Worm (Caenorhabditis elegans) whole organism, mixed stage, embryonic: ENCODE data around the gene lec-1.

ENCODE experiments used
- M03D4.4 ChIP-seq: sonication (generic microtip); optimal IDR thresholded peaks from 2 replicates; lab custom pipeline; 2017; ENCODE audit warnings: mild to moderate bottlenecking, missing genetic modification characterization, missing compliant biosample characterization
- bed-3 ChIP-seq: fragments of 200-800 bp; sonication (Bioruptor generic); optimal IDR thresholded peaks from 3 replicates; lab custom pipeline; 2018; ENCODE audit warnings: mild to moderate bottlenecking, missing genetic modification characterization, moderate library complexity, missing compliant biosample characterization
- blmp-1 ChIP-seq: fragments of 150-350 bp; optimal IDR thresholded peaks from 2 replicates; lab custom pipeline; 2014; ENCODE audit warnings: missing biosample characterization, missing genetic modification characterization
- ceh-39 ChIP-seq: fragments of 150-350 bp; optimal IDR thresholded peaks from 2 replicates; lab custom pipeline; 2014; ENCODE audit warnings: missing biosample characterization, missing genetic modification characterization
- ceh-43 ChIP-seq: fragments of 200-800 bp; sonication (Bioruptor generic); optimal IDR thresholded peaks from 2 replicates; lab custom pipeline; 2018; ENCODE audit warnings: mild to moderate bottlenecking, missing genetic modification characterization, moderate library complexity, missing compliant biosample characterization
- ceh-83 ChIP-seq: fragments of 200-800 bp; sonication (Bioruptor generic); optimal IDR thresholded peaks from 2 replicates; lab custom pipeline; 2018; ENCODE audit warnings: mild to moderate bottlenecking, missing genetic modification characterization, missing compliant biosample characterization
- ces-1 ChIP-seq: fragments of 150-350 bp; optimal IDR thresholded peaks from 2 replicates; lab custom pipeline; 2014; ENCODE audit warnings: missing biosample characterization, missing genetic modification reagents, missing genetic modification characterization
- cnd-1 ChIP-seq: fragments of 200-800 bp; sonication (Bioruptor generic); optimal IDR thresholded peaks from 2 replicates; lab custom pipeline; 2018; ENCODE audit warnings: mild to moderate bottlenecking, missing genetic modification characterization, missing compliant biosample characterization
- drap-1 ChIP-seq: fragments of 200-800 bp; sonication (Bioruptor generic); optimal IDR thresholded peaks from 3 replicates; lab custom pipeline; 2018; ENCODE audit warnings: mild to moderate bottlenecking, missing genetic modification characterization, missing compliant biosample characterization
- elt-1 ChIP-seq: sonication (generic microtip); optimal IDR thresholded peaks from 2 replicates; lab custom pipeline; 2017; ENCODE audit warnings: missing genetic modification characterization, mild to moderate bottlenecking, missing compliant biosample characterization, antibody characterized with exemption, moderate library complexity, borderline replicate concordance; ENCODE audit not compliant: insufficient read depth
- elt-3 ChIP-seq: fragments of 150-350 bp; optimal IDR thresholded peaks from 2 replicates; lab custom pipeline; 2014; ENCODE audit warnings: missing biosample characterization, missing genetic modification characterization
- flh-1 ChIP-seq: fragments of 200-800 bp; sonication (Bioruptor generic); optimal IDR thresholded peaks from 2 replicates; lab custom pipeline; 2018; ENCODE audit warnings: mild to moderate bottlenecking, missing genetic modification characterization, moderate library complexity, missing compliant biosample characterization
- ham-2 ChIP-seq: fragments of 200-800 bp; sonication (Bioruptor generic); optimal IDR thresholded peaks from 2 replicates; lab custom pipeline; 2018; ENCODE audit warnings: mild to moderate bottlenecking, missing genetic modification characterization, missing compliant biosample characterization
- hlh-1 ChIP-seq: fragments of 150-350 bp; optimal IDR thresholded peaks from 2 replicates; lab custom pipeline; 2014; ENCODE audit warnings: missing biosample characterization, missing genetic modification reagents, missing genetic modification characterization
- lin-13 ChIP-seq: fragments of 150-350 bp; optimal IDR thresholded peaks from 2 replicates; lab custom pipeline; 2014; ENCODE audit warnings: missing biosample characterization, missing genetic modification characterization
- lin-32 ChIP-seq: fragments of 200-800 bp; sonication (Bioruptor generic); optimal IDR thresholded peaks from 2 replicates; lab custom pipeline; 2018; ENCODE audit warnings: mild to moderate bottlenecking, missing genetic modification characterization, missing compliant biosample characterization
- lsy-2 ChIP-seq: fragments of 150-350 bp; optimal IDR thresholded peaks from 2 replicates; lab custom pipeline; 2014; ENCODE audit warnings: missing biosample characterization, missing genetic modification characterization
- mab-5 ChIP-seq: fragments of 150-350 bp; optimal IDR thresholded peaks from 2 replicates; lab custom pipeline; 2014; ENCODE audit warnings: missing biosample characterization, missing genetic modification characterization
- mep-1 ChIP-seq: fragments of 150-350 bp; optimal IDR thresholded peaks from 2 replicates; lab custom pipeline; 2017; ENCODE audit warnings: missing biosample characterization, missing genetic modification reagents, missing genetic modification characterization, inconsistent platforms
- mls-2 ChIP-seq: sonication (generic microtip); optimal IDR thresholded peaks from 2 replicates; lab custom pipeline; 2016; ENCODE audit warnings: mild to moderate bottlenecking, missing genetic modification characterization, moderate library complexity, missing compliant biosample characterization
- nhr-12 ChIP-seq: fragments of 150-350 bp; optimal IDR thresholded peaks from 2 replicates; lab custom pipeline; 2014; ENCODE audit warnings: missing biosample characterization, missing genetic modification characterization
- nhr-2 ChIP-seq: fragments of 150-350 bp; optimal IDR thresholded peaks from 2 replicates; lab custom pipeline; 2014; ENCODE audit warnings: missing biosample characterization, missing genetic modification characterization
- nhr-237 ChIP-seq: fragments of 150-350 bp; optimal IDR thresholded peaks from 2 replicates; lab custom pipeline; 2014; ENCODE audit warnings: missing biosample characterization, missing genetic modification characterization
- nhr-28 ChIP-seq: fragments of 150-350 bp; optimal IDR thresholded peaks from 2 replicates; lab custom pipeline; 2014; ENCODE audit warnings: missing biosample characterization, missing genetic modification characterization
- nhr-76 ChIP-seq: sonication (generic microtip); optimal IDR thresholded peaks from 2 replicates; lab custom pipeline; 2017; ENCODE audit warnings: missing biosample characterization, missing genetic modification characterization
- pha-4 ChIP-seq: fragments of 150-350 bp; optimal IDR thresholded peaks from 2 replicates; lab custom pipeline; 2018; ENCODE audit warnings: missing biosample characterization, missing genetic modification reagents, missing genetic modification characterization
- sem-2 ChIP-seq: fragments of 200-800 bp; sonication (Bioruptor generic); optimal IDR thresholded peaks from 2 replicates; lab custom pipeline; 2018; ENCODE audit warnings: mild to moderate bottlenecking, missing genetic modification characterization, missing compliant biosample characterization
- snpc-4 ChIP-seq: fragments of 150-350 bp; optimal IDR thresholded peaks from 2 replicates; lab custom pipeline; 2014; ENCODE audit warnings: missing biosample characterization, missing genetic modification characterization
- sptf-1 ChIP-seq: sonication (generic microtip); optimal IDR thresholded peaks from 2 replicates; lab custom pipeline; 2017; ENCODE audit warnings: mild to moderate bottlenecking, missing genetic modification characterization, moderate library complexity, missing compliant biosample characterization
- tbx-8 ChIP-seq: fragments of 200-800 bp; sonication (Bioruptor generic); optimal IDR thresholded peaks from 2 replicates; lab custom pipeline; 2018; ENCODE audit warnings: mild to moderate bottlenecking, missing genetic modification characterization, moderate library complexity, missing compliant biosample characterization
- unc-120 ChIP-seq: sonication (generic microtip); optimal IDR thresholded peaks from 2 replicates; lab custom pipeline; 2017; ENCODE audit warnings: missing genetic modification characterization, missing compliant biosample characterization; ENCODE audit not compliant: poor library complexity, severe bottlenecking
- unc-39 ChIP-seq: fragments of 150-350 bp; optimal IDR thresholded peaks from 2 replicates; lab custom pipeline; 2014; ENCODE audit warnings: missing biosample characterization, missing genetic modification characterization
- unc-62 ChIP-seq: fragments of 150-350 bp; optimal IDR thresholded peaks from 2 replicates; lab custom pipeline; 2014; ENCODE audit warnings: missing biosample characterization, missing genetic modification reagents, missing genetic modification characterization
- zip-8 ChIP-seq: fragments of 150-350 bp; optimal IDR thresholded peaks from 2 replicates; lab custom pipeline; 2014; ENCODE audit warnings: missing biosample characterization, missing genetic modification characterization
- ztf-11 ChIP-seq: fragments of 150-350 bp; optimal IDR thresholded peaks from 2 replicates; lab custom pipeline; 2014; ENCODE audit warnings: missing biosample characterization, missing genetic modification characterization

lec-1 gene

ce11 chrII:13156071-13156470 is 39.3 kb upstream of the lec-1 start:
- TF ChIP-seq nhr-12 (tag; lab: Kevin White, UChicago): no peak
- TF ChIP-seq ztf-11 (tag; lab: Kevin White, UChicago): no peak
- no peak for TF ChIP-seq mls-2
- no peak for TF ChIP-seq pha-4 (tag; lab: Kevin White, UChicago)
- TF ChIP-seq nhr-28 (tag; lab: Kevin White, UChicago): no peak

DNA sequence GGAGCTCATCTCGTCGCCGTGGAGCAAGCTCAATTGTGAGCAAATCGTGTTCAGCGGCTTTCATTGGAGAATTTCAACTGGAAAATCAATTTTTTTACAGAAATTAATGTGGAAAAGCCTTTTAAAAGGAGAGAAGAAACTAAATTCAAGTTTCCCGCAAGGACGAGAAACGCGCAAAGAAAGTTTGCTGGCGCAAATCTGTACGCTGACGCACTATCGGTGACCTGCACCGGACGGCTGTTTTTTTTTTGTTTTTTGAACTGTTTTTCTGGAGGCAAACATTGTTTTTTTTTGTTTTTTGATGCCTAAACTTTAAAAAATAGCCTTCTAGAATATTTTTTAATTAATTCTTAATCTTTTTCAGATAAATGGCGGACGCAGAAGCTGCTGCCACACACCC is 38.4 kb upstream of the lec-1 start, which contains the start of the genes hpr-17 and F32A11.1:
hpr-17 (minus strand) TSS at position 77 of the 400 bp plus-strand sequence.
F32A11.1 (plus strand) TSS at position 359 of the 400 bp plus-strand sequence.
- peak; percentile 12 for TF ChIP-seq hlh-1 (tag; lab: Kevin White, UChicago)
- TF ChIP-seq tbx-8 (GFP tag; lab: Kevin White, UChicago): no peak
- TF ChIP-seq ceh-83 (GFP tag; lab: Kevin White, UChicago): no peak
- no peak for TF ChIP-seq blmp-1 (tag; lab: Kevin White, UChicago)
- TF ChIP-seq bed-3: no peak
- TF ChIP-seq mab-5 (tag; lab: Kevin White, UChicago): peak; percentile 26
- no peak for TF ChIP-seq nhr-2 (tag; lab: Kevin White, UChicago)
- TF ChIP-seq nhr-28 (tag; lab: Kevin White, UChicago): no peak
- TF ChIP-seq unc-62 (GFP tag; lab: Kevin White, UChicago): no peak
- peak; percentile 73 for TF ChIP-seq mep-1 (tag; lab: Kevin White, UChicago)
- TF ChIP-seq nhr-237 (tag; lab: Kevin White, UChicago): peak; percentile 56
- TF ChIP-seq ceh-39 (tag; lab: Kevin White, UChicago): no peak
- peak; percentile 58 for TF ChIP-seq lin-13
- no peak for TF ChIP-seq flh-1
- no peak for TF ChIP-seq nhr-12 (tag; lab: Kevin White, UChicago)
- TF ChIP-seq sptf-1 (tag; lab: Kevin White, UChicago): peak; percentile 50
- TF ChIP-seq ces-1: peak; percentile 42
- TF ChIP-seq mls-2: no peak
- no peak for TF ChIP-seq lin-32 (GFP tag; lab: Kevin White, UChicago)
- no peak for TF ChIP-seq ceh-43 (GFP tag; lab: Kevin White, UChicago)
- peak; percentile 67 for TF ChIP-seq lsy-2 (tag; lab: Kevin White, UChicago)
- TF ChIP-seq nhr-76 (tag; lab: Kevin White, UChicago): no peak
- no peak for TF ChIP-seq unc-39 (tag; lab: Kevin White, UChicago)
- no peak for TF ChIP-seq sem-2 (GFP tag; lab: Kevin White, UChicago)
- no peak for TF ChIP-seq zip-8 (tag; lab: Kevin White, UChicago)
- TF ChIP-seq ztf-11 (tag; lab: Kevin White, UChicago): peak; percentile 22
- peak; percentile 56 for TF ChIP-seq pha-4 (tag; lab: Kevin White, UChicago)
- no peak for TF ChIP-seq drap-1
- TF ChIP-seq ham-2 (GFP tag; lab: Kevin White, UChicago): no peak
- no peak for TF ChIP-seq snpc-4 (tag; lab: Kevin White, UChicago)
- no peak for TF ChIP-seq elt-1
- TF ChIP-seq M03D4.4 (tag; lab: Kevin White, UChicago): no peak
- no peak for TF ChIP-seq cnd-1 (tag; lab: Kevin White, UChicago)
- TF ChIP-seq unc-120 (tag; lab: Kevin White, UChicago): no peak
- TF ChIP-seq elt-3 (tag; lab: Kevin White, UChicago): no peak
- TF ChIP-seq, all 35 proteins: peak for 10

DNA sequence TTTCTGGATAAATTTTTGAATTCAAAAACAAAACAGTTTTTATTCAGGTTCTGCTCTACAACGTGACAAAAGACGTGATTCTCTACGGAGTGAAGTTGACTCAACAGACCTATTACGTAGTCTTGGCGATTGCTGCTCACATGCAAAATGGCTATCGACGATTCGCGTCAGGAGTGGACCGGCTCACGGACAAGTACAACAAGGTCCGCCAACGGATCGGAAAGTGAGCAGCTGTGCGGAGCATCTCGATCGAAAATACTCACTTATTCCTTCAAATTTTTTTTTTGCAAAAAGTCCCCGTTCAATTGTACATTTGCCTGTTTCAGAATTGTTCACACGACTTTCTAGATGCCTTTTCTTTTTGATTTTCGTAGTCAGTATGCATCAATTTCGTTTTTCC is 35.5 kb upstream of the lec-1 start:
- TF ChIP-seq blmp-1 (tag; lab: Kevin White, UChicago): no peak
- TF ChIP-seq nhr-28 (tag; lab: Kevin White, UChicago): no peak
- no peak for TF ChIP-seq nhr-12 (tag; lab: Kevin White, UChicago)
- no peak for TF ChIP-seq ces-1
- TF ChIP-seq M03D4.4 (tag; lab: Kevin White, UChicago): no peak
- TF ChIP-seq unc-62 (GFP tag; lab: Kevin White, UChicago): no peak
- TF ChIP-seq mab-5 (tag; lab: Kevin White, UChicago): no peak
- no peak for TF ChIP-seq nhr-237 (tag; lab: Kevin White, UChicago)
- no peak for TF ChIP-seq zip-8 (tag; lab: Kevin White, UChicago)
- TF ChIP-seq drap-1: no peak
- TF ChIP-seq ceh-39 (tag; lab: Kevin White, UChicago): no peak
- TF ChIP-seq elt-1: no peak
- no peak for TF ChIP-seq ceh-83 (GFP tag; lab: Kevin White, UChicago)
- TF ChIP-seq unc-39 (tag; lab: Kevin White, UChicago): no peak
- no peak for TF ChIP-seq snpc-4 (tag; lab: Kevin White, UChicago)
- no peak for TF ChIP-seq bed-3
- no peak for TF ChIP-seq nhr-2 (tag; lab: Kevin White, UChicago)
- no peak for TF ChIP-seq sptf-1 (tag; lab: Kevin White, UChicago)
- TF ChIP-seq, all 35 proteins: peak for 0
